Worm (Caenorhabditis elegans) whole organism, L2 larva: Measurements from ENCODE around the gene wht-2.

ENCODE experiments used
- ama-1 ChIP-seq: fragments of 150-350 bp; optimal IDR thresholded peaks from 2 replicates; lab custom pipeline; 2018; ENCODE audit warnings: inconsistent platforms
- ceh-82 ChIP-seq: fragments of 150-350 bp; optimal IDR thresholded peaks from 2 replicates; lab custom pipeline; 2014; ENCODE audit warnings: missing biosample characterization, missing genetic modification characterization
- elt-1 ChIP-seq: fragments of 150-350 bp; optimal IDR thresholded peaks from 2 replicates; lab custom pipeline; 2014; ENCODE audit warnings: missing biosample characterization, missing genetic modification characterization
- elt-3 ChIP-seq: sonication (generic microtip); optimal IDR thresholded peaks from 2 replicates; lab custom pipeline; 2017; ENCODE audit warnings: missing biosample characterization, missing genetic modification characterization
- lin-11 ChIP-seq: fragments of 150-350 bp; sonication (generic microtip); optimal IDR thresholded peaks from 2 replicates; lab custom pipeline; 2014; ENCODE audit warnings: missing biosample characterization, missing genetic modification characterization, inconsistent platforms, mixed read lengths
- lin-13 ChIP-seq: fragments of 150-350 bp; optimal IDR thresholded peaks from 2 replicates; lab custom pipeline; 2014; ENCODE audit warnings: missing biosample characterization, missing genetic modification reagents, missing genetic modification characterization
- lin-39 ChIP-seq: fragments of 150-350 bp; optimal IDR thresholded peaks from 2 replicates; lab custom pipeline; 2014; ENCODE audit warnings: missing biosample characterization, missing genetic modification reagents, missing genetic modification characterization
- lsy-2 ChIP-seq, 2 experiments: fragments of 150-350 bp in 1 of 2; sonication (generic microtip) in 1 of 2; optimal IDR thresholded peaks; 2 replicates each; lab custom pipeline; 2014 to 2017; ENCODE audit warnings: missing biosample characterization in 2 of 2, missing genetic modification characterization in 2 of 2
- mdl-1 ChIP-seq, 2 experiments: fragments of 150-350 bp in 1 of 2; sonication (generic microtip) in 1 of 2; optimal IDR thresholded peaks; 2 replicates each; lab custom pipeline; 2017; ENCODE audit warnings: missing biosample characterization in 2 of 2, missing genetic modification characterization in 2 of 2
- nhr-237 ChIP-seq: fragments of 150-350 bp; optimal IDR thresholded peaks from 2 replicates; lab custom pipeline; 2014; ENCODE audit warnings: missing biosample characterization, missing genetic modification characterization
- nhr-6 ChIP-seq: fragments of 150-350 bp; optimal IDR thresholded peaks from 2 replicates; lab custom pipeline; 2014; ENCODE audit warnings: missing biosample characterization, missing genetic modification characterization
- nhr-77 ChIP-seq: fragments of 150-350 bp; optimal IDR thresholded peaks from 2 replicates; lab custom pipeline; 2014; ENCODE audit warnings: missing biosample characterization, missing genetic modification characterization
- skn-1 ChIP-seq: sonication (generic microtip); optimal IDR thresholded peaks from 2 replicates; lab custom pipeline; 2017; ENCODE audit warnings: missing biosample characterization, missing genetic modification characterization
- unc-62 ChIP-seq: fragments of 150-350 bp; optimal IDR thresholded peaks from 2 replicates; lab custom pipeline; 2014; ENCODE audit warnings: missing biosample characterization, missing genetic modification reagents, missing genetic modification characterization

- TF ChIP-seq nhr-6 (tag; lab: Kevin White, UChicago) (no peak), nhr-77 (tag; lab: Kevin White, UChicago) (peak; percentile 17), elt-3 (no peak), lin-11 (tag; lab: Kevin White, UChicago) (peak; percentile 38), lin-13 (GFP tag; lab: Kevin White, UChicago) (peak; percentile 71), unc-62 (GFP tag; lab: Kevin White, UChicago) (no peak), lin-39 (no peak), elt-1 (tag; lab: Kevin White, UChicago) (no peak), ama-1 (lab: Kevin White, UChicago) (peak; percentile 61), nhr-237 (tag; lab: Kevin White, UChicago) (no peak), mdl-1 (tag; optimal IDR thresholded peaks at IDR 0.05; lab: Kevin White, UChicago) (no peak), lsy-2 (tag; optimal IDR thresholded peaks at IDR 0.05; lab: Kevin White, UChicago) (peak; percentile 32 to 56), skn-1 (no peak), ceh-82 (no peak)
These were observed 3.8 kb downstream of the wht-2 start for ce11 chrIV:11474067-11474466.
